Worm (Caenorhabditis elegans): ENCODE data around the gene T24C12.4.

Gene T24C12.4

DNA sequence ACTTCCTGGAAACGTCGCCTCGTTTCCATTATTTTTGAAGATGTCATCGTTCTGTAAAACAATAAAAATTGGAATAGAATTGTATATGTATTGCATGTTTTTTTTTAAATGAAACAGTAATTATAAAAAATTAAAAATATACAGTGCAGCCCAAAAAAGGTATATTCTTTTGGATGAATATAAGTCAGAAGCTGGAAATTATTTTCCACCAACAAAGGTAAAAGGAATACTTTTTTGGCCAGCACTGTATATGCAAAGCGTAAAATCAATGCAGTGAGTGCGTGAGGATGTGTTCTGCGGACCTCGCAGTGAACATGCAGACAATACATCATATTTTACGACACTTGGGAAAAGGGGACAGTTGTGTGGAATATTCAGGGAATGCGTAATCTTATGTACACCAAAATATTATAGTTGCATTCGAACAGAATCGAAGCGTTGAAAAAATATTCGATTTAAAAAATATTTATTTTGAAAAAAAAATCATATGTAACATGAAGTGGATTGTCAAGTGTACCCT, 28.4 kb downstream of the T24C12.4 start, which contains the start of gene F48B9.8:
Gene F48B9.8 (minus strand): TSS at position 51 of the 520 bp plus-strand sequence.
- TF ChIP-seq zip-8 (tag; optimal IDR thresholded peaks at IDR 0.05) (no peak), ham-2 (GFP tag; optimal IDR thresholded peaks at IDR 0.05) (no peak), bed-3 (GFP tag; optimal IDR thresholded peaks at IDR 0.05) (no peak), lin-13 (tag; optimal IDR thresholded peaks at IDR 0.05) (no peak), lin-32 (GFP tag; optimal IDR thresholded peaks at IDR 0.05) (no peak), ceh-39 (tag; optimal IDR thresholded peaks at IDR 0.05) (no peak), drap-1 (GFP tag; optimal IDR thresholded peaks at IDR 0.05) (no peak), cnd-1 (tag; optimal IDR thresholded peaks at IDR 0.05) (no peak), M03D4.4 (tag; optimal IDR thresholded peaks at IDR 0.05) (no peak), sem-2 (GFP tag; optimal IDR thresholded peaks at IDR 0.05) (no peak), unc-120 (tag; optimal IDR thresholded peaks at IDR 0.05; ENCODE audit: poor library complexity, severe bottlenecking) (no peak), nhr-76 (tag; optimal IDR thresholded peaks at IDR 0.05) (no peak)

- TF ChIP-seq mab-5 (tag; optimal IDR thresholded peaks at IDR 0.05) (no peak), elt-1 (tag; optimal IDR thresholded peaks at IDR 0.05; ENCODE audit: borderline replicate concordance, insufficient read depth) (no peak), pha-4 (tag; optimal IDR thresholded peaks at IDR 0.05) (no peak), drap-1 (GFP tag; optimal IDR thresholded peaks at IDR 0.05) (no peak), unc-62 (GFP tag; optimal IDR thresholded peaks at IDR 0.05) (no peak), ceh-43 (GFP tag; optimal IDR thresholded peaks at IDR 0.05) (no peak), ceh-39 (tag; optimal IDR thresholded peaks at IDR 0.05) (no peak), elt-3 (tag; optimal IDR thresholded peaks at IDR 0.05) (no peak), sptf-1 (tag; optimal IDR thresholded peaks at IDR 0.05) (no peak), bed-3 (GFP tag; optimal IDR thresholded peaks at IDR 0.05) (no peak), mls-2 (tag; optimal IDR thresholded peaks at IDR 0.05) (no peak), zip-8 (tag; optimal IDR thresholded peaks at IDR 0.05) (no peak), lsy-2 (tag; optimal IDR thresholded peaks at IDR 0.05) (no peak)
Measured at ce11 chrX:2164751-2165150, 40.1 kb downstream of the T24C12.4 start, which contains the start of gene F48B9.3. Gene F48B9.3 (plus strand): TSS chrX:2165051.

DNA sequence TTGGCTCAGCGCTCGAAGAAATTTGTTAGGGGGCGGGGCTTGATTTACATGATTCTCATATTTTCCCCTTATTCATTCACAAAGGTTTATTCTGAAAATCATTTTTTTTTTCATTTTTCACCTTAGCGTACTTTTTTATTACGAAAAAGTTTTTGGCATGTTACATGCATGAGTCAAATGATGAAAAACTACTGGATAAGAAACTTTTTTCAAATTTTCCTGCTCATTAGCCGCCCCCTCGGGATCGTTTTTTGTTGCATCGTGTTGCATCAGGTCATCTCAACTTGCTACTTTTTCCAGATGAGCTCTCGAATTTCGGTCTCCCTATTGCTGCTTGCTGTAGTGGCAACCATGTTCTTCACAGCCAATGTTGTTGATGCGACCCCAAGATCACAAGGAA, 41.8 kb downstream of the T24C12.4 start, which contains the start of gene pdf-2:
Gene pdf-2 (plus strand): TSS at position 301 of the 400 bp plus-strand sequence.
- TF ChIP-seq nhr-76 (tag; optimal IDR thresholded peaks at IDR 0.05) (no peak), ces-1 (GFP tag; optimal IDR thresholded peaks at IDR 0.05) (no peak), sem-2 (GFP tag; optimal IDR thresholded peaks at IDR 0.05) (no peak)

DNA sequence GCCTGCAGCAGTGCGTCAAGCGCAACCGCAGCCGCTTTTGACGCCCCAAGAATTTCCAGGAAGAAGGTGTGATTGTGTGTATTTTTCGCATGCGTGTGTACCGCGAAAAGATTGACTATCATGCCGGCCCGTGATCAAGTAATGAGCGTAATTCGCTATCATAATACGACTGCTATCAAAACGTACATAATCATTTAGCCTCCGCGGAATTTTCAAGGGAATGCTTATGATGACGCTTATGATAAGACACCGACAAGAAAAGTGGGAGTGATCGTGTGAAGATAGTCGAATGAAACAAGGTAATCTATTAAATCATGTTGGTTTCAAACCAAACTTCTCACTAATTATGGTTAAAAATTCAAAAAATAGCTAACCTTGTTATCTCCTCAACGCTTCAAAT, 47.0 kb downstream of the T24C12.4 start:
- TF ChIP-seq nhr-28 (tag; optimal IDR thresholded peaks at IDR 0.05) (no peak), pha-4 (tag; optimal IDR thresholded peaks at IDR 0.05) (no peak), flh-1 (GFP tag; optimal IDR thresholded peaks at IDR 0.05) (no peak), unc-39 (tag; optimal IDR thresholded peaks at IDR 0.05) (no peak), ceh-43 (GFP tag; optimal IDR thresholded peaks at IDR 0.05) (no peak), nhr-237 (tag; optimal IDR thresholded peaks at IDR 0.05) (no peak), sptf-1 (tag; optimal IDR thresholded peaks at IDR 0.05) (no peak), unc-120 (tag; optimal IDR thresholded peaks at IDR 0.05; ENCODE audit: poor library complexity, severe bottlenecking) (no peak), elt-1 (tag; optimal IDR thresholded peaks at IDR 0.05; ENCODE audit: borderline replicate concordance, insufficient read depth) (no peak), bed-3 (GFP tag; optimal IDR thresholded peaks at IDR 0.05) (no peak), sem-2 (GFP tag; optimal IDR thresholded peaks at IDR 0.05) (no peak), blmp-1 (tag; optimal IDR thresholded peaks at IDR 0.05) (no peak)

Measured in whole organism, mixed stage, embryonic.